Worm (Caenorhabditis elegans): ENCODE results near the gene gcy-7.

Gene gcy-7

ce11 chrV:8414036-8414728, 27.0 kb downstream of the gcy-7 start, which contains the start of gene pos-1:
pos-1 (plus strand) TSS chrV:8414086.
- no peak for TF ChIP-seq unc-62 (GFP tag; optimal IDR thresholded peaks at IDR 0.05)

- TF ChIP-seq unc-62 (GFP tag; optimal IDR thresholded peaks at IDR 0.05): no peak
These were observed 28.0 kb downstream of the gcy-7 start for ce11 chrV:8415113-8415530.

ce11 chrV:8417271-8417670, 30.1 kb downstream of the gcy-7 start:
- no peak for TF ChIP-seq unc-62 (GFP tag; optimal IDR thresholded peaks at IDR 0.05)

ce11 chrV:8424840-8425814, 38.0 kb downstream of the gcy-7 start:
- TF ChIP-seq unc-62 (GFP tag; optimal IDR thresholded peaks at IDR 0.05): no peak

- TF ChIP-seq unc-62 (GFP tag; optimal IDR thresholded peaks at IDR 0.05): no peak
These were observed 39.1 kb downstream of the gcy-7 start for ce11 chrV:8426210-8426609.

- TF ChIP-seq unc-62 (GFP tag; optimal IDR thresholded peaks at IDR 0.05): no peak
These were observed 39.7 kb downstream of the gcy-7 start for ce11 chrV:8426741-8427457.

- TF ChIP-seq unc-62 (GFP tag; optimal IDR thresholded peaks at IDR 0.05): no peak
These were observed 41.6 kb downstream of the gcy-7 start for ce11 chrV:8428585-8429414.

ce11 chrV:8434400-8434827, 47.3 kb downstream of the gcy-7 start:
- no peak for TF ChIP-seq unc-62 (GFP tag; optimal IDR thresholded peaks at IDR 0.05)

- no peak for TF ChIP-seq unc-62 (GFP tag; optimal IDR thresholded peaks at IDR 0.05)
These were observed 48.1 kb downstream of the gcy-7 start for ce11 chrV:8435292-8435691.

- TF ChIP-seq unc-62 (GFP tag; optimal IDR thresholded peaks at IDR 0.05): no peak
These were observed 50.2 kb downstream of the gcy-7 start for ce11 chrV:8437358-8437757.

All from whole organism, dauer.